Worm (Caenorhabditis elegans) whole organism, young adult: ENCODE data around the gene Y17G7B.22.

Experiments
- F37B4.10 ChIP-seq: fragments of 200-800 bp; sonication (Bioruptor generic); IDR thresholded peaks from 2 replicates; pipeline ENCODE4 v1.3.6; 2022; ENCODE audit warnings: missing genetic modification characterization, missing compliant biosample characterization
- him-1 ChIP-seq: sonication (generic microtip); optimal IDR thresholded peaks from 2 replicates; lab custom pipeline; 2016; ENCODE audit warnings: missing genotype, missing genetic modification reagents, missing genetic modification characterization, missing compliant biosample characterization
- hlh-12 ChIP-seq: sonication (generic microtip); optimal IDR thresholded peaks from 2 replicates; lab custom pipeline; 2016; ENCODE audit warnings: missing genetic modification characterization, missing compliant biosample characterization
- snpc-4 ChIP-seq, 5 experiments: fragments of 150-350 bp in 1 of 5; sonication (generic microtip) in 4 of 5; optimal IDR thresholded peaks; 2 replicates each; lab custom pipeline; 2014 to 2018; ENCODE audit warnings: missing genetic modification characterization in 5 of 5, missing biosample characterization in 3 of 5, antibody characterized with exemption in 2 of 5, mild to moderate bottlenecking in 2 of 5, missing compliant biosample characterization in 2 of 5, missing genotype in 2 of 5, moderate library complexity in 2 of 5, missing genetic modification reagents in 1 of 5

- no peak for TF ChIP-seq him-1 (tag; lab: Kevin White, UChicago)
- TF ChIP-seq F37B4.10 = no peak
- TF ChIP-seq snpc-4 (GFP tag; optimal IDR thresholded peaks at IDR 0.05; lab: Kevin White, UChicago) = no peak
- peak in 3 of 4 experiments; percentile 49 to 73 (median 70) for TF ChIP-seq snpc-4 (tag; optimal IDR thresholded peaks at IDR 0.05; lab: Kevin White, UChicago)
- TF ChIP-seq hlh-12 = no peak
Measured at ce11 chrII:12102365-12102764, 34.5 kb downstream of the Y17G7B.22 start.
